Fruit fly (Drosophila melanogaster) whole organism: ENCODE measurements around the gene LpR2.

Experiments
- EcR ChIP-seq, 2 experiments: fragments of >200 bp; optimal IDR thresholded peaks; 2 replicates each; lab custom pipeline; 2017; ENCODE audit warnings: missing biosample characterization in 2 of 2, missing genetic modification characterization in 2 of 2, missing genetic modification reagents in 2 of 2
- usp ChIP-seq: fragments of >200 bp; optimal IDR thresholded peaks from 2 replicates; lab custom pipeline; 2017; ENCODE audit warnings: missing biosample characterization, missing genetic modification characterization, mixed read lengths

DNA sequence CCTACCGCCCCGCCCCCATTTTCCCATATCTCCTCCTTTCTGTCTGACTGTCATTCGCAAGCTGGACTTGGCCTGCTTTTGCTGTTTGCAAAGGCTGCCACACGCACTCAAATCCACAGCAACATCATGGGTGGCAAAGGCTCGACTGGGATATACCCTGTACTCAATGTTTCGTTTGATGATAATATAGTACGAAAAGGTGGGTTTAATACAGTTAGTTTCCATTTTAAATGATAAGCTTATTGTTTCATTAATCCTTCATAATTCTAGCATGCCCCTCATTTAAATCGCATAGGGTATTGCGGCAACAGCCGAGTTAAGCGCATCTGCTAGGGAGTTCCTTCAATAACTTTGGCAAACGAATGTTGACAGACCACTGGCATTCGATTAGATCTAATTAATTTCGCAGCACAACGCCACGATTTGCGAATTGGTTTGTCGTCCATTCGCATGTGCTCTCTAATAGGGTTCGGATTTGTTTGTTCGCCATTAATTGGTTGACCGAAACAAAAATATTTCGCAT, 46.0 kb downstream of the LpR2 start:
- TF ChIP-seq EcR (GFP tag; optimal IDR thresholded peaks at IDR 0.05; lab: Kevin White, UChicago): no peak
- TF ChIP-seq usp (GFP tag; lab: Kevin White, UChicago): no peak
